Fruit fly (Drosophila melanogaster): Measurements from ENCODE around the gene CG5846.

Gene CG5846

DNA sequence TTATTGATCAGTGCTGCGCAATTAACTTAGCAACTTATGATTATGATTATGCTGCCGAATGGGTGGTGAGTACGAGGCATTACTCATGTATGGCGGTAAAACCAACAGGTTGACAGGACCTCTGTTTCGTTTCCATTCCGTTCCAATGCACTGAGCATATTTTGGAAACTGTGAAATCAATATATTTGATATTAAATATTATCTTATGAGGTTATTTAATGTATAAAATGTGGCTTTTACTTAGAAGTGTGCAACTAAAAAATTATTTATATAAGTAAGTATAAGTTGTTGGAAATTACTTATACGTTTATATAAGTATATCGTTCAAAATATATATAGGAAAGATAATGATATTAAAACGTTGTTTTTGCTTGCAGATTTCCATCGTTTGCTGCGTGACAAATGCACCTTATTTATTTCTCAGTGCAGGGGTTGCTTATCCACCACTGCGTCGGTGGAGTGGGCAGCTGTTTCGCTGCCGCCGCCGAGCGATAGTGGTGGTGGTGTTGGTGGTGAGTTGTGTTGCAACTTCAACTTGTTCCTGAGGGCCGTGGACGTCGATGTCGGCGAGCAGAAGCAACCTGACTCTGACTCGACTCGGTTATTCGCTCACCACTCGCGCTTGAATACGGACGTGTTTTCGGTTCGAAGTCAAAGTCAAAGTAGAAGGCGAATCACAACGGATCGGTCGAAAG, 27.2 kb upstream of the CG5846 start, which contains the start of gene bib:
Gene bib, plus strand, starts transcription at position 568 of the 695 bp plus-strand sequence.
- TF ChIP-seq usp (GFP tag; optimal IDR thresholded peaks at IDR 0.05) (no peak), pan (optimal IDR thresholded peaks at IDR 0.05) (no peak), Dll (optimal IDR thresholded peaks at IDR 0.05) (no peak), EcR (GFP tag; optimal IDR thresholded peaks at IDR 0.05) (no peak), CG8478 (optimal IDR thresholded peaks at IDR 0.05) (no peak), psq (optimal IDR thresholded peaks at IDR 0.05) (no peak)

DNA sequence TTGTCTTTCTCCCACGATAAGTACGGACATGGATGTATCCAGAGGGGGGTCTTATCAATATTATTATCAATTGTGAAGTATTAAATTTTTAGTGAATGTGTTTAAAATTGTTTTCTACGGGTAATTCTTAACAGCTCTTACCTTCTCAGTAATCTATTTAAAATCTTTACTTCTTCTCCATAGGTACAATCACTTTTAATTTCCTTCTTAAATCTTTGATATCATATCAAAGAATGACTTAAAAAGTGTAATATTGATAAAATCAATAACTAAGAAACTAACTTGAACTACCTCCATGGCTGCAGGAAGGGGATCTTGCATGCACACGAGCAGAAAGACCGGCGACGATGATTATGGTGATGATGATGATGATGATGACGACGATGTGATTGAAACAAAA, 25.5 kb upstream of the CG5846 start:
- TF ChIP-seq pan (optimal IDR thresholded peaks at IDR 0.05) (no peak), psq (optimal IDR thresholded peaks at IDR 0.05) (no peak), EcR (GFP tag; optimal IDR thresholded peaks at IDR 0.05) (no peak), usp (GFP tag; optimal IDR thresholded peaks at IDR 0.05) (no peak), CG8478 (optimal IDR thresholded peaks at IDR 0.05) (no peak), Dll (optimal IDR thresholded peaks at IDR 0.05) (no peak)

- TF ChIP-seq psq (optimal IDR thresholded peaks at IDR 0.05) (no peak), Dll (optimal IDR thresholded peaks at IDR 0.05) (no peak)
These were observed 24.8 kb upstream of the CG5846 start for dm6 chr2L:9981809-9982208.

dm6 chr2L:9972624-9973023, 15.6 kb upstream of the CG5846 start:
- TF ChIP-seq EcR (GFP tag; optimal IDR thresholded peaks at IDR 0.05) = no peak
- no peak for TF ChIP-seq psq (optimal IDR thresholded peaks at IDR 0.05)
- no peak for TF ChIP-seq pan (optimal IDR thresholded peaks at IDR 0.05)
- no peak for TF ChIP-seq usp (GFP tag; optimal IDR thresholded peaks at IDR 0.05)
- TF ChIP-seq Dll (optimal IDR thresholded peaks at IDR 0.05) = no peak
- no peak for TF ChIP-seq CG8478 (optimal IDR thresholded peaks at IDR 0.05)

- TF ChIP-seq pan (optimal IDR thresholded peaks at IDR 0.05) = no peak
- TF ChIP-seq Dll (optimal IDR thresholded peaks at IDR 0.05) = no peak
- no peak for TF ChIP-seq EcR (GFP tag; optimal IDR thresholded peaks at IDR 0.05)
These were observed 11.2 kb upstream of the CG5846 start for dm6 chr2L:9968201-9968727.

- TF ChIP-seq usp (GFP tag; optimal IDR thresholded peaks at IDR 0.05) (no peak), CG8478 (optimal IDR thresholded peaks at IDR 0.05) (no peak), EcR (GFP tag; optimal IDR thresholded peaks at IDR 0.05) (no peak)
These were observed 10.1 kb upstream of the CG5846 start, which contains the start of the genes Dref and RpL13 for dm6 chr2L:9966983-9967737. Dref (minus strand) TSS chr2L:9967229. RpL13 (plus strand) TSS chr2L:9967313.

DNA sequence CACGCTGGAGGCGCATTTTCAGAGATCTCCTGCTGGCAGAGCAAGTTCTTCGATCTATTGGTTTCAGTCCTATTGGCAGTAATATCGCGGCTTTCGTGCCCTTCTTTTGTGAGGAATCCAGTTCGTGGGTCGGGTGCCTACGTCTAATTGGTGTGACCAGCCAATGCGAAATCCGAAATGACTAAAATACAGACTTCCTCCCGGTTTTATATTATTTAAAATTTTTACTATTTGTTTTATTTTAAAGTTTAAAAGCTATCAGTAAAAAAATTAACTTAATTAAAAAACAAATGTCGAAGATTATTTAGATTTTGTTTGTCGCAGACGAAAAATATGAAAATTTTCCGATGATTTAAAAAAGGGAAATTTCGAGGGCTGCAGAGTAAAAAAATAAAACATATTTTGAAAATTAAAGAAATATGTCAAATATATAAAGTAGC, 6.6 kb upstream of the CG5846 start, which contains the start of gene CG5850:
Gene CG5850, minus strand, starts transcription at position 347 of the 440 bp plus-strand sequence.
- no peak for TF ChIP-seq Dll (optimal IDR thresholded peaks at IDR 0.05)
- TF ChIP-seq pan (optimal IDR thresholded peaks at IDR 0.05) = no peak
- no peak for TF ChIP-seq CG8478 (optimal IDR thresholded peaks at IDR 0.05)
- TF ChIP-seq psq (optimal IDR thresholded peaks at IDR 0.05) = no peak
- TF ChIP-seq EcR (GFP tag; optimal IDR thresholded peaks at IDR 0.05) = no peak
- TF ChIP-seq usp (GFP tag; optimal IDR thresholded peaks at IDR 0.05) = no peak

- TF ChIP-seq psq (optimal IDR thresholded peaks at IDR 0.05) (no peak), usp (GFP tag; optimal IDR thresholded peaks at IDR 0.05) (no peak), EcR (GFP tag; optimal IDR thresholded peaks at IDR 0.05) (no peak), pan (optimal IDR thresholded peaks at IDR 0.05) (no peak), Dll (optimal IDR thresholded peaks at IDR 0.05) (no peak), CG8478 (optimal IDR thresholded peaks at IDR 0.05) (no peak)
These were observed 3.7 kb upstream of the CG5846 start for dm6 chr2L:9960758-9961157.

dm6 chr2L:9954696-9955095, 2.3 kb downstream of the CG5846 start:
- TF ChIP-seq pan (optimal IDR thresholded peaks at IDR 0.05) (no peak), EcR (GFP tag; optimal IDR thresholded peaks at IDR 0.05) (no peak), CG8478 (optimal IDR thresholded peaks at IDR 0.05) (no peak), psq (optimal IDR thresholded peaks at IDR 0.05) (no peak), usp (GFP tag; optimal IDR thresholded peaks at IDR 0.05) (no peak), Dll (optimal IDR thresholded peaks at IDR 0.05) (no peak)

DNA sequence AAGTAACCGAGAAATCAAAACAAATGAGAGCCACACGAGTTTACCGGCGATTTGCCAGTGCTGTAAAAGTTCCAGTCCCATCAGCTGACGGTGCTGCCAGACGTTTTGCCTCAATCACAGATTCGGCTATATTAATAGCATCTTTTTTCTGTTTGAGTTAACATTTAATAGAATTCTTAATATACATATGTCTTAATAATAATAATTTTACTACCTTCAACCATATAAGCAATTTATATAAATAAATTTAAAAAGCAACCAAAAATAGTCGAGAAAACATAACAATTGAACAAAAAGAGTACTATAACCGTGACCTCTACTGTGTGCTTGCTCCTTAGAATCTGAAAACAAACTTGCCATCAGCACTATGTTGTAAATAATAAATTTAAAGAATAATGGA, 2.9 kb downstream of the CG5846 start, which contains the start of the genes CG13126 and CG4709:
Gene CG13126, minus strand, starts transcription at position 63 of the 400 bp plus-strand sequence.
Gene CG4709, plus strand, starts transcription at position 207 of the 400 bp plus-strand sequence.
- no peak for TF ChIP-seq pan (optimal IDR thresholded peaks at IDR 0.05)
- no peak for TF ChIP-seq psq (optimal IDR thresholded peaks at IDR 0.05)
- TF ChIP-seq EcR (GFP tag; optimal IDR thresholded peaks at IDR 0.05) = no peak
- no peak for TF ChIP-seq CG8478 (optimal IDR thresholded peaks at IDR 0.05)
- no peak for TF ChIP-seq Dll (optimal IDR thresholded peaks at IDR 0.05)

- TF ChIP-seq pan (optimal IDR thresholded peaks at IDR 0.05) = no peak
- TF ChIP-seq CG8478 (optimal IDR thresholded peaks at IDR 0.05) = no peak
- TF ChIP-seq usp (GFP tag; optimal IDR thresholded peaks at IDR 0.05) = no peak
- TF ChIP-seq Dll (optimal IDR thresholded peaks at IDR 0.05) = no peak
- no peak for TF ChIP-seq psq (optimal IDR thresholded peaks at IDR 0.05)
- no peak for TF ChIP-seq EcR (GFP tag; optimal IDR thresholded peaks at IDR 0.05)
These were observed 7.6 kb downstream of the CG5846 start for dm6 chr2L:9949178-9950062.

Data from whole organism.